Fruit fly (Drosophila melanogaster) whole organism, prepupa: Measurements from ENCODE around the gene raskol.
A peak's percentile ranks its signal among the peaks of the same experiment; 100 is the strongest.

Experiments used
- Blimp-1 ChIP-seq: fragments of 200-800 bp; sonication (Bioruptor generic); optimal IDR thresholded peaks from 3 replicates; lab custom pipeline; 2017; ENCODE audit warnings: missing biosample characterization, missing genetic modification characterization, mild to moderate bottlenecking, moderate library complexity, missing genetic modification reagents
- CG10631 ChIP-seq: fragments of 200-800 bp; sonication (Bioruptor generic); optimal IDR thresholded peaks from 2 replicates; lab custom pipeline; 2016; ENCODE audit warnings: missing biosample characterization, missing genetic modification characterization
- CG10669 ChIP-seq: fragments of 200-800 bp; sonication (Bioruptor generic); optimal IDR thresholded peaks from 3 replicates; lab custom pipeline; 2018; ENCODE audit warnings: missing biosample characterization, mild to moderate bottlenecking, missing genetic modification characterization, moderate library complexity
- CG11902 ChIP-seq: fragments of 200-800 bp; sonication (Bioruptor generic); optimal IDR thresholded peaks from 3 replicates; lab custom pipeline; 2016; ENCODE audit warnings: missing biosample characterization, missing genetic modification characterization
- CG1621 ChIP-seq: fragments of 200-800 bp; sonication (Bioruptor generic); optimal IDR thresholded peaks from 3 replicates; lab custom pipeline; 2018; ENCODE audit warnings: missing biosample characterization, mild to moderate bottlenecking, missing genetic modification characterization
- CG3032 ChIP-seq: fragments of 200-800 bp; optimal IDR thresholded peaks from 2 replicates; lab custom pipeline; 2019; ENCODE audit warnings: missing biosample characterization, mild to moderate bottlenecking, missing genetic modification characterization, moderate library complexity
- CG31627 ChIP-seq: fragments of 200-800 bp; sonication (Bioruptor generic); optimal IDR thresholded peaks from 3 replicates; lab custom pipeline; 2016; ENCODE audit warnings: missing biosample characterization, missing genetic modification characterization
- CG34406 ChIP-seq: fragments of 200-800 bp; sonication (Bioruptor generic); optimal IDR thresholded peaks from 3 replicates; lab custom pipeline; 2016; ENCODE audit warnings: missing biosample characterization, missing genetic modification characterization
- CG3919 ChIP-seq: fragments of 200-800 bp; sonication (Bioruptor generic); optimal IDR thresholded peaks from 3 replicates; lab custom pipeline; 2016; ENCODE audit warnings: missing biosample characterization, missing genetic modification characterization
- CG4318 ChIP-seq: fragments of 200-800 bp; sonication (Bioruptor generic); optimal IDR thresholded peaks from 3 replicates; lab custom pipeline; 2017; ENCODE audit warnings: missing biosample characterization, mild to moderate bottlenecking, missing genetic modification characterization
- CG6163 ChIP-seq: fragments of 200-800 bp; sonication (Bioruptor generic); IDR thresholded peaks from 3 replicates; pipeline ENCODE4 v1.3.6; 2022; ENCODE audit warnings: missing biosample characterization, missing genetic modification characterization
- CG6276 ChIP-seq: fragments of 200-800 bp; sonication (Bioruptor generic); optimal IDR thresholded peaks from 2 replicates; lab custom pipeline; 2017; ENCODE audit warnings: missing biosample characterization, mild to moderate bottlenecking, missing genetic modification characterization
- CG6792 ChIP-seq: fragments of 200-800 bp; sonication (Bioruptor generic); optimal IDR thresholded peaks from 3 replicates; lab custom pipeline; 2016; ENCODE audit warnings: missing biosample characterization, missing genetic modification characterization
- CG6808 ChIP-seq: fragments of 200-800 bp; sonication (Bioruptor generic); optimal IDR thresholded peaks from 3 replicates; lab custom pipeline; 2017; ENCODE audit warnings: missing biosample characterization, missing genetic modification characterization, mild to moderate bottlenecking, moderate library complexity, missing genetic modification reagents
- CG6854 ChIP-seq: fragments of 200-800 bp; sonication (Bioruptor generic); optimal IDR thresholded peaks from 2 replicates; lab custom pipeline; 2017; ENCODE audit warnings: missing biosample characterization, mild to moderate bottlenecking, missing genetic modification characterization
- CG7368 ChIP-seq: fragments of 200-800 bp; sonication (Bioruptor generic); optimal IDR thresholded peaks from 3 replicates; lab custom pipeline; 2016; ENCODE audit warnings: missing biosample characterization, missing genetic modification characterization
- CG8119 ChIP-seq: fragments of 200-800 bp; sonication (Bioruptor generic); IDR thresholded peaks from 3 replicates; pipeline ENCODE4 v1.3.6; 2022; ENCODE audit warnings: missing biosample characterization, missing genetic modification characterization
- CG8319 ChIP-seq: fragments of 200-800 bp; sonication (Bioruptor generic); optimal IDR thresholded peaks from 3 replicates; lab custom pipeline; 2016; ENCODE audit warnings: missing biosample characterization, missing genetic modification characterization
- CG8632 ChIP-seq: fragments of 200-800 bp; sonication (Bioruptor generic); optimal IDR thresholded peaks from 3 replicates; lab custom pipeline; 2016; ENCODE audit warnings: missing biosample characterization, missing genetic modification characterization
- CG9139 ChIP-seq: fragments of 200-800 bp; sonication (Bioruptor generic); optimal IDR thresholded peaks from 3 replicates; lab custom pipeline; 2017; ENCODE audit warnings: missing biosample characterization, mild to moderate bottlenecking, missing genetic modification characterization
- Eip75B ChIP-seq: fragments of 200-800 bp; sonication (Bioruptor generic); optimal IDR thresholded peaks from 3 replicates; lab custom pipeline; 2016; ENCODE audit warnings: missing biosample characterization, missing genetic modification characterization
- Eip78C ChIP-seq: fragments of 200-800 bp; sonication (Bioruptor generic); peaks from one replicate; lab custom pipeline; 2016; ENCODE audit warnings: missing biosample characterization, missing genetic modification characterization
- Ets21C ChIP-seq: fragments of 200-800 bp; sonication (Bioruptor generic); optimal IDR thresholded peaks from 3 replicates; lab custom pipeline; 2016; ENCODE audit warnings: missing biosample characterization, missing genetic modification characterization
- Ets96B ChIP-seq: fragments of 200-800 bp; optimal IDR thresholded peaks from 2 replicates; lab custom pipeline; 2019; ENCODE audit warnings: missing biosample characterization, mild to moderate bottlenecking, missing genetic modification characterization, moderate library complexity
- Hr38 ChIP-seq: sonication (Bioruptor generic); optimal IDR thresholded peaks from 2 replicates; lab custom pipeline; 2016; ENCODE audit warnings: missing biosample characterization, missing genetic modification characterization
- Hr39 ChIP-seq: fragments of 200-800 bp; sonication (Bioruptor generic); optimal IDR thresholded peaks from 2 replicates; lab custom pipeline; 2016; ENCODE audit warnings: missing biosample characterization, missing genetic modification characterization
- Lpt ChIP-seq: fragments of 200-800 bp; sonication (Bioruptor generic); optimal IDR thresholded peaks from 3 replicates; lab custom pipeline; 2016; ENCODE audit warnings: missing biosample characterization, missing genetic modification characterization
- Met ChIP-seq: fragments of 200-800 bp; sonication (Bioruptor generic); optimal IDR thresholded peaks from 3 replicates; lab custom pipeline; 2016; ENCODE audit warnings: missing biosample characterization, missing genetic modification characterization
- OdsH ChIP-seq: fragments of 200-800 bp; sonication (Bioruptor generic); optimal IDR thresholded peaks from 3 replicates; lab custom pipeline; 2016; ENCODE audit warnings: missing biosample characterization, missing genetic modification characterization
- Smox ChIP-seq: fragments of 200-800 bp; sonication (Bioruptor generic); optimal IDR thresholded peaks from 3 replicates; lab custom pipeline; 2016; ENCODE audit warnings: missing biosample characterization, missing genetic modification characterization
- Sox102F ChIP-seq: fragments of 200-800 bp; sonication (Bioruptor generic); optimal IDR thresholded peaks from 2 replicates; lab custom pipeline; 2016; ENCODE audit warnings: missing biosample characterization, mild to moderate bottlenecking, missing genetic modification characterization
- Sox14 ChIP-seq: fragments of 200-800 bp; sonication (Bioruptor generic); optimal IDR thresholded peaks from 3 replicates; lab custom pipeline; 2016; ENCODE audit warnings: missing biosample characterization, missing genetic modification characterization
- achi ChIP-seq: fragments of 200-800 bp; sonication (Bioruptor generic); optimal IDR thresholded peaks from 3 replicates; lab custom pipeline; 2016; ENCODE audit warnings: missing biosample characterization, missing genetic modification characterization
- acj6 ChIP-seq: fragments of 200-800 bp; sonication (Bioruptor generic); optimal IDR thresholded peaks from 3 replicates; lab custom pipeline; 2016; ENCODE audit warnings: missing biosample characterization, missing genetic modification characterization
- cyc ChIP-seq: fragments of 200-800 bp; sonication (Bioruptor generic); optimal IDR thresholded peaks from 3 replicates; lab custom pipeline; 2016; ENCODE audit warnings: missing biosample characterization, missing genetic modification characterization
- dac ChIP-seq: fragments of 200-800 bp; sonication (Bioruptor generic); optimal IDR thresholded peaks from 2 replicates; lab custom pipeline; 2017; ENCODE audit warnings: missing biosample characterization, mild to moderate bottlenecking, missing genetic modification characterization
- dsx ChIP-seq: fragments of 200-800 bp; optimal IDR thresholded peaks from 3 replicates; lab custom pipeline; 2019; ENCODE audit warnings: missing biosample characterization, mild to moderate bottlenecking, missing genetic modification characterization, moderate library complexity; ENCODE audit not compliant: poor library complexity, severe bottlenecking
- esn ChIP-seq: fragments of 200-800 bp; sonication (Bioruptor generic); optimal IDR thresholded peaks from 2 replicates; lab custom pipeline; 2016; ENCODE audit warnings: missing biosample characterization, mild to moderate bottlenecking, missing genetic modification characterization, moderate library complexity
- fd59A ChIP-seq: fragments of 200-800 bp; sonication (Bioruptor generic); optimal IDR thresholded peaks from 2 replicates; lab custom pipeline; 2017; ENCODE audit warnings: missing biosample characterization, mild to moderate bottlenecking, missing genetic modification characterization, missing genetic modification reagents
- fd85E ChIP-seq: fragments of 200-800 bp; sonication (Bioruptor generic); optimal IDR thresholded peaks from 3 replicates; lab custom pipeline; 2016; ENCODE audit warnings: missing biosample characterization, missing genetic modification characterization
- fkh ChIP-seq: fragments of 200-800 bp; sonication (Bioruptor generic); optimal IDR thresholded peaks from 3 replicates; lab custom pipeline; 2017; ENCODE audit warnings: missing biosample characterization, mild to moderate bottlenecking, missing genetic modification characterization, moderate library complexity
- lz ChIP-seq: fragments of 200-800 bp; sonication (Bioruptor generic); optimal IDR thresholded peaks from 3 replicates; lab custom pipeline; 2016; ENCODE audit warnings: missing biosample characterization, missing genetic modification characterization
- net ChIP-seq: fragments of 200-800 bp; sonication (Bioruptor generic); optimal IDR thresholded peaks from 3 replicates; lab custom pipeline; 2016; ENCODE audit warnings: missing biosample characterization, missing genetic modification characterization
- pdm3 ChIP-seq: fragments of 200-800 bp; sonication (Bioruptor generic); optimal IDR thresholded peaks from 3 replicates; lab custom pipeline; 2016; ENCODE audit warnings: missing biosample characterization, missing genetic modification characterization
- spab ChIP-seq: fragments of 200-800 bp; sonication (Bioruptor generic); optimal IDR thresholded peaks from 2 replicates; lab custom pipeline; 2017; ENCODE audit warnings: missing biosample characterization, mild to moderate bottlenecking, missing genetic modification characterization, missing genetic modification reagents
- svp ChIP-seq: fragments of 200-800 bp; sonication (Bioruptor generic); peaks from one replicate; lab custom pipeline; 2016; ENCODE audit warnings: missing biosample characterization, missing genetic modification characterization
- topi ChIP-seq: fragments of 200-800 bp; sonication (Bioruptor generic); optimal IDR thresholded peaks from 3 replicates; lab custom pipeline; 2016; ENCODE audit warnings: missing biosample characterization, missing genetic modification characterization
- vri ChIP-seq: fragments of 200-800 bp; sonication (Bioruptor generic); optimal IDR thresholded peaks from 3 replicates; lab custom pipeline; 2016; ENCODE audit warnings: missing biosample characterization, mild to moderate bottlenecking, missing genetic modification characterization

Gene raskol

dm6 chrX:17677953-17678668, 31.8 kb upstream of the raskol start (continued):
- peak; percentile 77 for TF ChIP-seq svp (GFP tag; lab: Kevin White, UChicago)
- TF ChIP-seq topi (GFP tag; lab: Kevin White, UChicago): peak; percentile 65
- TF ChIP-seq CG10631 (GFP tag; lab: Kevin White, UChicago): peak; percentile 57
- TF ChIP-seq dsx (GFP tag; lab: Kevin White, UChicago): peak; percentile 18
- TF ChIP-seq CG9139 (GFP tag; lab: Kevin White, UChicago): no peak
- TF ChIP-seq net (GFP tag; lab: Kevin White, UChicago): peak; percentile 45
- peak; percentile 48 for TF ChIP-seq CG11902 (GFP tag; lab: Kevin White, UChicago)
- TF ChIP-seq CG6792 (GFP tag; lab: Kevin White, UChicago): peak; percentile 57
- TF ChIP-seq fkh (GFP tag; lab: Kevin White, UChicago): no peak
- TF ChIP-seq Sox102F (GFP tag; lab: Kevin White, UChicago): peak; percentile 18
- peak; percentile 2 for TF ChIP-seq Sox14 (GFP tag; lab: Kevin White, UChicago)
- TF ChIP-seq cyc: peak; percentile 37
- TF ChIP-seq CG6163 (GFP tag; lab: Robert Waterston, UW): peak; percentile 53; the same call in 1 of the 3 replicates
- TF ChIP-seq Blimp-1: no peak
- peak; percentile 20 for TF ChIP-seq fd59A
- no peak for TF ChIP-seq Lpt (GFP tag; lab: Kevin White, UChicago)
- peak; percentile 50 for TF ChIP-seq CG7368 (GFP tag; lab: Kevin White, UChicago)
- TF ChIP-seq CG6808 (GFP tag; lab: Kevin White, UChicago): peak; percentile 43
- TF ChIP-seq acj6: peak; percentile 50
- TF ChIP-seq CG31627 (GFP tag; lab: Kevin White, UChicago): peak; percentile 14
- TF ChIP-seq CG10669 (GFP tag; lab: Kevin White, UChicago): peak; percentile 54
- peak; percentile 60 for TF ChIP-seq CG34406 (GFP tag; lab: Kevin White, UChicago)
- peak; percentile 66; the same call in 2 of the 3 replicates for TF ChIP-seq CG8119
- no peak for TF ChIP-seq CG6276 (GFP tag; lab: Kevin White, UChicago)
- TF ChIP-seq Hr39: peak; percentile 39
- peak; percentile 26 for TF ChIP-seq spab (GFP tag; lab: Kevin White, UChicago)
- TF ChIP-seq vri: no peak
- TF ChIP-seq esn: peak; percentile 65
- TF ChIP-seq CG3032 (tag; lab: Kevin White, UChicago): peak; percentile 55
- TF ChIP-seq dac (GFP tag; lab: Kevin White, UChicago): no peak
- peak; percentile 49 for TF ChIP-seq Smox (GFP tag; lab: Kevin White, UChicago)
- no peak for TF ChIP-seq CG1621 (tag; lab: Kevin White, UChicago)
- TF ChIP-seq OdsH (GFP tag; lab: Kevin White, UChicago): peak; percentile 53
- no peak for TF ChIP-seq Hr38 (GFP tag; lab: Kevin White, UChicago)
- no peak for TF ChIP-seq Ets21C
- peak; percentile 42 for TF ChIP-seq achi (GFP tag; lab: Kevin White, UChicago)
- peak; percentile 68 for TF ChIP-seq Eip75B (GFP tag; lab: Kevin White, UChicago)

- TF ChIP-seq pdm3 (peak; percentile 53), Ets96B (peak; percentile 56), CG4318 (peak; percentile 39), OdsH (GFP tag; lab: Kevin White, UChicago) (peak; percentile 27), CG3919 (GFP tag; lab: Kevin White, UChicago) (peak; percentile 41), CG8632 (GFP tag; lab: Kevin White, UChicago) (peak; percentile 50), CG6854 (GFP tag; lab: Kevin White, UChicago) (no peak), Eip78C (GFP tag; lab: Kevin White, UChicago) (peak; percentile 86), CG31627 (GFP tag; lab: Kevin White, UChicago) (peak; percentile 11), Met (GFP tag; lab: Kevin White, UChicago) (peak; percentile 6), lz (GFP tag; lab: Kevin White, UChicago) (peak; percentile 16), Smox (GFP tag; lab: Kevin White, UChicago) (peak; percentile 52), CG8319 (GFP tag; lab: Kevin White, UChicago) (peak; percentile 9), CG11902 (GFP tag; lab: Kevin White, UChicago) (no peak), fd85E (GFP tag; lab: Kevin White, UChicago) (no peak), dsx (GFP tag; lab: Kevin White, UChicago) (peak; percentile 9)
Measured at dm6 chrX:17679642-17680571, 30.0 kb upstream of the raskol start.
